Worm (Caenorhabditis elegans) whole organism, L4/young adult: Measurements from ENCODE around the gene ncx-10.

Experiments
- dao-5 ChIP-seq: sonication (generic microtip); optimal IDR thresholded peaks from 2 replicates; lab custom pipeline; 2016; ENCODE audit warnings: missing genotype, missing genetic modification characterization, moderate library complexity, missing compliant biosample characterization
- him-1 ChIP-seq: sonication (generic microtip); optimal IDR thresholded peaks from 2 replicates; lab custom pipeline; 2016; ENCODE audit warnings: missing genotype, missing genetic modification reagents, missing genetic modification characterization, missing compliant biosample characterization

ce11 chrV:7978798-7979197, 45.9 kb upstream of the ncx-10 start:
- TF ChIP-seq him-1 (no peak), dao-5 (tag; lab: Kevin White, UChicago) (no peak)
